Fruit fly (Drosophila melanogaster) whole organism, wandering third instar larva: ENCODE measurements around the gene CG15382.

Experiments used
- Abd-B ChIP-seq: fragments of >200 bp; optimal IDR thresholded peaks from 2 replicates; lab custom pipeline; 2017; ENCODE audit warnings: missing biosample characterization, missing genetic modification characterization
- CG32264 ChIP-seq: fragments of 200-800 bp; sonication (Bioruptor generic); optimal IDR thresholded peaks from 2 replicates; lab custom pipeline; 2016; ENCODE audit warnings: missing biosample characterization, missing genetic modification characterization
- CG9705 ChIP-seq: fragments of 200-800 bp; sonication (Bioruptor generic); optimal IDR thresholded peaks from 2 replicates; lab custom pipeline; 2018; ENCODE audit warnings: missing biosample characterization, mild to moderate bottlenecking, missing genetic modification characterization
- CrebA ChIP-seq: fragments of 200-800 bp; sonication (Bioruptor generic); optimal IDR thresholded peaks from 2 replicates; lab custom pipeline; 2016; ENCODE audit warnings: missing biosample characterization, mild to moderate bottlenecking, missing genetic modification characterization, borderline replicate concordance
- Dfd ChIP-seq: fragments of >200 bp; optimal IDR thresholded peaks from 2 replicates; lab custom pipeline; 2017; ENCODE audit warnings: missing biosample characterization, missing genetic modification characterization
- Dif ChIP-seq: fragments of 200-275, 200-300 bp; sonication (Bioruptor generic); optimal IDR thresholded peaks from 2 replicates; lab custom pipeline; 2018; ENCODE audit warnings: missing biosample characterization, missing genetic modification characterization; ENCODE audit not compliant: partially characterized antibody
- GATAd ChIP-seq: sonication (Bioruptor generic); optimal IDR thresholded peaks from 2 replicates; lab custom pipeline; 2016; ENCODE audit warnings: missing biosample characterization, missing genetic modification characterization
- HLH106 ChIP-seq: fragments of 200-800 bp; optimal IDR thresholded peaks from 3 replicates; lab custom pipeline; 2019; ENCODE audit warnings: missing biosample characterization, mild to moderate bottlenecking, missing genetic modification characterization, moderate library complexity
- Hnf4 ChIP-seq: fragments of 200-800 bp; sonication (Bioruptor generic); optimal IDR thresholded peaks from 2 replicates; lab custom pipeline; 2016; ENCODE audit warnings: missing biosample characterization, mild to moderate bottlenecking, missing genetic modification characterization
- Hr78 ChIP-seq: fragments of >200 bp; optimal IDR thresholded peaks from 2 replicates; lab custom pipeline; 2017; ENCODE audit warnings: missing biosample characterization, missing genetic modification characterization
- Hr83 ChIP-seq: fragments of 200-300 bp; sonication (Bioruptor generic); optimal IDR thresholded peaks from 2 replicates; lab custom pipeline; 2016; ENCODE audit warnings: missing biosample characterization, mild to moderate bottlenecking, missing genetic modification characterization, moderate library complexity; ENCODE audit not compliant: poor library complexity, severe bottlenecking
- Jra ChIP-seq: sonication (Bioruptor generic); optimal IDR thresholded peaks from 2 replicates; lab custom pipeline; 2016; ENCODE audit warnings: missing biosample characterization, missing genetic modification characterization
- Mio ChIP-seq: sonication (Bioruptor generic); optimal IDR thresholded peaks from 2 replicates; lab custom pipeline; 2016; ENCODE audit warnings: missing biosample characterization, missing genetic modification characterization
- Myc ChIP-seq: fragments of >200 bp; optimal IDR thresholded peaks from 2 replicates; lab custom pipeline; 2017
- OdsH ChIP-seq: fragments of 200-800 bp; sonication (Bioruptor generic); optimal IDR thresholded peaks from 2 replicates; lab custom pipeline; 2016; ENCODE audit warnings: missing biosample characterization, mild to moderate bottlenecking, missing genetic modification characterization
- Rel ChIP-seq, 2 experiments: fragments of 200-800 bp; sonication (Bioruptor generic) in 1 of 2; optimal IDR thresholded peaks; 2 replicates in 1 of 2; 3 replicates in 1 of 2; lab custom pipeline; 2016 to 2019; ENCODE audit warnings: mild to moderate bottlenecking in 2 of 2, missing biosample characterization in 2 of 2, missing genetic modification characterization in 2 of 2, moderate library complexity in 1 of 2
- Sp1 ChIP-seq: fragments of 200-800 bp; sonication (Bioruptor generic); optimal IDR thresholded peaks from 3 replicates; lab custom pipeline; 2019; ENCODE audit warnings: missing biosample characterization, mild to moderate bottlenecking, missing genetic modification characterization, moderate library complexity
- Vsx2 ChIP-seq: fragments of 200-300, 225-300 bp; sonication (Bioruptor generic); optimal IDR thresholded peaks from 2 replicates; lab custom pipeline; 2018; ENCODE audit warnings: missing biosample characterization, missing genetic modification characterization; ENCODE audit not compliant: partially characterized antibody
- br ChIP-seq: fragments of 200-800 bp; sonication (Bioruptor generic); optimal IDR thresholded peaks from 2 replicates; lab custom pipeline; 2016; ENCODE audit warnings: missing biosample characterization, missing genetic modification characterization
- brk ChIP-seq: fragments of 200-800 bp; sonication (Bioruptor generic); optimal IDR thresholded peaks from 2 replicates; lab custom pipeline; 2016; ENCODE audit warnings: missing biosample characterization, mild to moderate bottlenecking, missing genetic modification characterization
- dl ChIP-seq, 2 experiments: fragments of 175-275, 200-275 bp in 1 of 2; fragments of 200-275 bp in 1 of 2; sonication (Bioruptor generic); optimal IDR thresholded peaks; lab custom pipeline; 2018; ENCODE audit warnings: mild to moderate bottlenecking in 2 of 2, missing biosample characterization in 2 of 2, missing genetic modification characterization in 2 of 2, moderate library complexity in 2 of 2; ENCODE audit not compliant: partially characterized antibody in 2 of 2, insufficient read depth in 1 of 2
- dmrt93B ChIP-seq: fragments of 200-800 bp; sonication (Bioruptor generic); optimal IDR thresholded peaks from 2 replicates; lab custom pipeline; 2018; ENCODE audit warnings: missing biosample characterization, mild to moderate bottlenecking, missing genetic modification characterization
- dsf ChIP-seq: sonication (Bioruptor generic); optimal IDR thresholded peaks from 2 replicates; lab custom pipeline; 2016; ENCODE audit warnings: missing biosample characterization, missing genetic modification characterization, borderline replicate concordance
- ey ChIP-seq: fragments of 200-800 bp; sonication (Bioruptor generic); optimal IDR thresholded peaks from 2 replicates; lab custom pipeline; 2016; ENCODE audit warnings: missing biosample characterization, missing genetic modification characterization
- foxo ChIP-seq, 2 experiments: fragments of 200-800 bp; sonication (Bioruptor generic); optimal IDR thresholded peaks; 2 replicates in 1 of 2; 3 replicates in 1 of 2; lab custom pipeline; 2016 to 2017; ENCODE audit warnings: missing biosample characterization in 2 of 2, missing genetic modification characterization in 2 of 2
- fru ChIP-seq: fragments of 200-800 bp; sonication (Bioruptor generic); optimal IDR thresholded peaks from 3 replicates; lab custom pipeline; 2016; ENCODE audit warnings: missing biosample characterization, mild to moderate bottlenecking, missing genetic modification characterization
- h ChIP-seq: fragments of 200-800 bp; sonication (Bioruptor generic); optimal IDR thresholded peaks from 3 replicates; lab custom pipeline; 2016; ENCODE audit warnings: missing biosample characterization, mild to moderate bottlenecking, missing genetic modification characterization
- jim ChIP-seq: fragments of 175-275, 200-325 bp; sonication (Bioruptor generic); optimal IDR thresholded peaks from 2 replicates; lab custom pipeline; 2016; ENCODE audit warnings: missing biosample characterization, mild to moderate bottlenecking, missing genetic modification characterization
- pan ChIP-seq: fragments of >200 bp; optimal IDR thresholded peaks from 2 replicates; lab custom pipeline; 2017
- psq ChIP-seq: fragments of 200-800 bp; sonication (Bioruptor generic); optimal IDR thresholded peaks from 3 replicates; lab custom pipeline; 2017; ENCODE audit warnings: missing biosample characterization, mild to moderate bottlenecking, missing genetic modification characterization, moderate library complexity
- rgr ChIP-seq: fragments of 200-800 bp; sonication (Bioruptor generic); optimal IDR thresholded peaks from 3 replicates; lab custom pipeline; 2016; ENCODE audit warnings: missing biosample characterization, mild to moderate bottlenecking, missing genetic modification characterization
- sage ChIP-seq: fragments of 200-800 bp; sonication (Bioruptor generic); optimal IDR thresholded peaks from 2 replicates; lab custom pipeline; 2016; ENCODE audit warnings: missing biosample characterization, mild to moderate bottlenecking, missing genetic modification characterization
- sv ChIP-seq: fragments of 200-800 bp; sonication (Bioruptor generic); optimal IDR thresholded peaks from 3 replicates; lab custom pipeline; 2016; ENCODE audit warnings: missing biosample characterization, missing genetic modification characterization
- tai ChIP-seq: sonication (Bioruptor generic); optimal IDR thresholded peaks from 2 replicates; lab custom pipeline; 2016; ENCODE audit warnings: missing biosample characterization, missing genetic modification characterization
- usp ChIP-seq: fragments of >200 bp; optimal IDR thresholded peaks from 2 replicates; lab custom pipeline; 2017; ENCODE audit warnings: missing biosample characterization, missing genetic modification characterization
- woc ChIP-seq: sonication (Bioruptor generic); optimal IDR thresholded peaks from 2 replicates; lab custom pipeline; 2016; ENCODE audit warnings: missing biosample characterization, mild to moderate bottlenecking, missing genetic modification characterization

CG15382 gene

dm6 chr2L:2175930-2176643 lies 20.5 kb downstream of the CG15382 start:
- TF ChIP-seq CrebA (GFP tag; lab: Kevin White, UChicago) (peak; percentile 60), sv (no peak), Dif (GFP tag; lab: Kevin White, UChicago) (no peak), OdsH (peak; percentile 67), dmrt93B (GFP tag; lab: Kevin White, UChicago) (peak; percentile 37), Rel (GFP tag; optimal IDR thresholded peaks at IDR 0.05; lab: Kevin White, UChicago) (no peak), Rel (tag; optimal IDR thresholded peaks at IDR 0.05; lab: Kevin White, UChicago) (peak; percentile 70), Sp1 (GFP tag; lab: Kevin White, UChicago) (peak; percentile 60), sage (GFP tag; lab: Kevin White, UChicago) (peak; percentile 39), br (GFP tag; lab: Kevin White, UChicago) (peak; percentile 30), brk (GFP tag; lab: Kevin White, UChicago) (peak; percentile 69), h (peak; percentile 74), pan (lab: Kevin White, UChicago) (no peak), CG32264 (no peak), ey (peak; percentile 67), Hr83 (peak; percentile 17), Mio (GFP tag; lab: Kevin White, UChicago) (no peak), tai (no peak), HLH106 (peak; percentile 75), jim (GFP tag; lab: Kevin White, UChicago) (no peak), woc (GFP tag; lab: Kevin White, UChicago) (peak; percentile 41), fru (peak; percentile 73), foxo (GFP tag; optimal IDR thresholded peaks at IDR 0.05; lab: Kevin White, UChicago) (peak in 1 of 2 experiments; percentile 64), rgr (GFP tag; lab: Kevin White, UChicago) (peak; percentile 54), psq (no peak)

dm6 chr2L:2177312-2177968 lies 21.9 kb downstream of the CG15382 start:
- TF ChIP-seq br (GFP tag; lab: Kevin White, UChicago): peak; percentile 49
- TF ChIP-seq CG9705: no peak
- TF ChIP-seq Dif (GFP tag; lab: Kevin White, UChicago): no peak
- peak; percentile 65 for TF ChIP-seq rgr (GFP tag; lab: Kevin White, UChicago)
- no peak for TF ChIP-seq Myc (lab: Kevin White, UChicago)
- TF ChIP-seq Hnf4: peak; percentile 38
- TF ChIP-seq fru: peak; percentile 74
- peak; percentile 59 for TF ChIP-seq woc (GFP tag; lab: Kevin White, UChicago)
- TF ChIP-seq CrebA (GFP tag; lab: Kevin White, UChicago): no peak
- TF ChIP-seq h: peak; percentile 63
- peak; percentile 45 for TF ChIP-seq sv
- peak in 1 of 2 experiments; percentile 72 for TF ChIP-seq foxo (GFP tag; optimal IDR thresholded peaks at IDR 0.05; lab: Kevin White, UChicago)
- TF ChIP-seq Sp1 (GFP tag; lab: Kevin White, UChicago): peak; percentile 31
- TF ChIP-seq tai: peak; percentile 29
- TF ChIP-seq OdsH: peak; percentile 38
- TF ChIP-seq ey: peak; percentile 52
- peak; percentile 46 for TF ChIP-seq HLH106
- TF ChIP-seq Hr83: peak; percentile 15
- peak; percentile 43 for TF ChIP-seq dmrt93B (GFP tag; lab: Kevin White, UChicago)
- TF ChIP-seq Rel (GFP tag; optimal IDR thresholded peaks at IDR 0.05; lab: Kevin White, UChicago): no peak
- TF ChIP-seq Rel (tag; optimal IDR thresholded peaks at IDR 0.05; lab: Kevin White, UChicago): peak; percentile 55
- TF ChIP-seq Vsx2 (GFP tag; lab: Kevin White, UChicago): no peak

- TF ChIP-seq Hnf4 (peak; percentile 4), usp (GFP tag; lab: Kevin White, UChicago) (no peak), Sp1 (GFP tag; lab: Kevin White, UChicago) (peak; percentile 67), dmrt93B (GFP tag; lab: Kevin White, UChicago) (no peak), ey (no peak), Myc (lab: Kevin White, UChicago) (no peak), sv (no peak), CG32264 (no peak), psq (peak; percentile 95), HLH106 (peak; percentile 18), h (peak; percentile 50), pan (lab: Kevin White, UChicago) (no peak), Hr78 (GFP tag; lab: Kevin White, UChicago) (no peak), woc (GFP tag; lab: Kevin White, UChicago) (no peak), OdsH (no peak), CrebA (GFP tag; lab: Kevin White, UChicago) (no peak), brk (GFP tag; lab: Kevin White, UChicago) (no peak), dsf (GFP tag; lab: Kevin White, UChicago) (no peak), sage (GFP tag; lab: Kevin White, UChicago) (no peak), Dif (GFP tag; lab: Kevin White, UChicago) (peak; percentile 68), Hr83 (peak; percentile 50), fru (peak; percentile 11), Abd-B (GFP tag; lab: Kevin White, UChicago) (no peak), Jra (GFP tag; lab: Kevin White, UChicago) (no peak), tai (no peak), GATAd (GFP tag; lab: Kevin White, UChicago) (no peak), Dfd (GFP tag; lab: Kevin White, UChicago) (peak; percentile 50), rgr (GFP tag; lab: Kevin White, UChicago) (peak; percentile 59), dl (GFP tag; optimal IDR thresholded peaks at IDR 0.05; lab: Kevin White, UChicago; ENCODE audit: insufficient read depth in 1 of 2, partially characterized antibody in 2 of 2) (peak in 1 of 2 experiments; percentile 74)
Observed at dm6 chr2L:2177969-2178809, 22.6 kb downstream of the CG15382 start, which contains the start of gene aop. Gene aop (minus strand): TSS chr2L:2178754.
